Fruit fly (Drosophila melanogaster): ENCODE results near the gene Cpr78Cc.

Cpr78Cc gene

DNA sequence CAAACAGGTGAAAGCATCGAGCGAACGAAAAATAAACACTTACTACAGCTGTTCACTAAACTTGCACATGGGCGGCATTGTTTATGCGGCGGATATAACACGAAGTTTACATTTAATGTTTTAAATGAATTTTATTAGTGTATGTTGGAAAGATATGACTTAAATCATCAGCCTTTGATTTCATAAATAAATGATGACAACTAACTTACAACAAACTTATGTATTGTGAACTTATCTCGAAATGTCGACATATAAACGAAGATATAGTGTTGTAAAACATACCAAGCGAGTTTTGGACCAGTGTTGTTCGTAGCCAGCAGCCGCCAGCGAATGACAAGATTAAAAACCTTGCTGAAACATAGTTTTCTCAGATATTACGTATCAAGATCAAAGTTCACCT lies 4.0 kb downstream of the Cpr78Cc start, which contains the start of the genes CG11309 and CG7632 (continued):
- peak; percentile 100 for TF ChIP-seq Med (GFP tag)
- peak; percentile 97 for TF ChIP-seq CG10959 (GFP tag; IDR thresholded peaks at IDR 0.05)
- TF ChIP-seq NfI (GFP tag; optimal IDR thresholded peaks at IDR 0.05): peak; percentile 99
- TF ChIP-seq CG10565 (GFP tag; optimal IDR thresholded peaks at IDR 0.05): peak; percentile 97
- TF ChIP-seq CG33213 (GFP tag; optimal IDR thresholded peaks at IDR 0.05): peak; percentile 99
- 0 out of 3 replicates have a peak, but pooled peaks have one; percentile 33 for TF ChIP-seq CG6791 (GFP tag; IDR thresholded peaks at IDR 0.05; ENCODE audit: partially characterized antibody)
- peak; percentile 98 for TF ChIP-seq D19A (tag; optimal IDR thresholded peaks at IDR 0.05)
- TF ChIP-seq CG31441 (GFP tag; IDR thresholded peaks at IDR 0.05): peak; percentile 100
- TF ChIP-seq nerfin-1 (tag; optimal IDR thresholded peaks at IDR 0.05): peak; percentile 100
- TF ChIP-seq Ets97D (GFP tag; optimal IDR thresholded peaks at IDR 0.05): peak; percentile 95
- TF ChIP-seq NFAT (GFP tag; IDR thresholded peaks at IDR 0.05): peak; percentile 97
- peak; percentile 98 for TF ChIP-seq slp2 (GFP tag; optimal IDR thresholded peaks at IDR 0.05)
- TF ChIP-seq eve (GFP tag; optimal IDR thresholded peaks at IDR 0.05): peak; percentile 65 to 100
- TF ChIP-seq tx (GFP tag; optimal IDR thresholded peaks at IDR 0.05): peak; percentile 97
- TF ChIP-seq Deaf1 (tag; optimal IDR thresholded peaks at IDR 0.05): peak; percentile 92
- peak; percentile 99 for TF ChIP-seq CG2875 (GFP tag; optimal IDR thresholded peaks at IDR 0.05)
- TF ChIP-seq CG18262 (tag; optimal IDR thresholded peaks at IDR 0.05): peak; percentile 100
- peak; percentile 99 for TF ChIP-seq CG13775 (GFP tag; optimal IDR thresholded peaks at IDR 0.05)
- TF ChIP-seq pzg (GFP tag; optimal IDR thresholded peaks at IDR 0.05): peak; percentile 67
- TF ChIP-seq Adf1 (GFP tag; IDR thresholded peaks at IDR 0.05): peak; percentile 83
- TF ChIP-seq run (tag; optimal IDR thresholded peaks at IDR 0.05): peak; percentile 99
- peak; percentile 99 for TF ChIP-seq CG15011 (GFP tag; optimal IDR thresholded peaks at IDR 0.05)
- TF ChIP-seq Sin3A (optimal IDR thresholded peaks at IDR 0.05): peak; percentile 9
- peak; percentile 90 for TF ChIP-seq Ravus (GFP tag; IDR thresholded peaks at IDR 0.05)
- peak; percentile 85 for TF ChIP-seq CG7357 (GFP tag; IDR thresholded peaks at IDR 0.05)
- TF ChIP-seq corto (GFP tag; optimal IDR thresholded peaks at IDR 0.05): peak; percentile 99
- peak; percentile 96 for TF ChIP-seq Usf (GFP tag; optimal IDR thresholded peaks at IDR 0.05)
- peak; percentile 98 for TF ChIP-seq CG6689 (GFP tag; IDR thresholded peaks at IDR 0.05)
- peak; percentile 92 for TF ChIP-seq CG16815 (GFP tag; optimal IDR thresholded peaks at IDR 0.05)
- TF ChIP-seq HLH54F (GFP tag; optimal IDR thresholded peaks at IDR 0.05): peak; percentile 98
- TF ChIP-seq sisA (GFP tag; IDR thresholded peaks at IDR 0.05): peak; percentile 92
- TF ChIP-seq Asciz (GFP tag; optimal IDR thresholded peaks at IDR 0.05): peak; percentile 100
- peak; percentile 98 for TF ChIP-seq CG5953 (GFP tag; IDR thresholded peaks at IDR 0.05)
- TF ChIP-seq Xbp1 (GFP tag; optimal IDR thresholded peaks at IDR 0.05): peak; percentile 99
- peak; percentile 98 for TF ChIP-seq Chrac-16 (GFP tag; optimal IDR thresholded peaks at IDR 0.05)
- TF ChIP-seq hth (optimal IDR thresholded peaks at IDR 0.05): no peak
- peak; percentile 99 for TF ChIP-seq CG15269 (tag; optimal IDR thresholded peaks at IDR 0.05)
- TF ChIP-seq pfk (GFP tag; optimal IDR thresholded peaks at IDR 0.05): peak; percentile 88
- TF ChIP-seq Kr (GFP tag; optimal IDR thresholded peaks at IDR 0.05): peak; percentile 90
- 0 out of 2 replicates have a peak, but pooled peaks have one; percentile 34 for TF ChIP-seq Dref (GFP tag; IDR thresholded peaks at IDR 0.05)
- peak; percentile 99 for TF ChIP-seq Sox100B (GFP tag; optimal IDR thresholded peaks at IDR 0.05)
- peak; percentile 99 for TF ChIP-seq Hsf (GFP tag; optimal IDR thresholded peaks at IDR 0.05)
- peak; percentile 94 for TF ChIP-seq CG9876 (GFP tag; optimal IDR thresholded peaks at IDR 0.05)
- TF ChIP-seq hb (GFP tag; IDR thresholded peaks at IDR 0.05; ENCODE audit: partially characterized antibody): no peak
- peak; percentile 97 for TF ChIP-seq CG13123 (GFP tag; optimal IDR thresholded peaks at IDR 0.05)
- peak; percentile 98 for TF ChIP-seq CG18764 (GFP tag; optimal IDR thresholded peaks at IDR 0.05)
- TF ChIP-seq Awh (GFP tag; IDR thresholded peaks at IDR 0.05): peak; percentile 99
- TF ChIP-seq Bgb (GFP tag; IDR thresholded peaks at IDR 0.05; ENCODE audit: partially characterized antibody): peak; percentile 41; the same call in 1 of the 2 replicates
- TF ChIP-seq CG32772 (GFP tag; IDR thresholded peaks at IDR 0.05): peak; percentile 93
- TF ChIP-seq CG18599 (GFP tag; optimal IDR thresholded peaks at IDR 0.05): peak; percentile 100
- TF ChIP-seq sc (optimal IDR thresholded peaks at IDR 0.05): no peak
- TF ChIP-seq sc (GFP tag; optimal IDR thresholded peaks at IDR 0.05): peak; percentile 99
